Worm (Caenorhabditis elegans) whole organism, L1 larva: ENCODE measurements around the gene sqt-2.

Experiments
- C16A3.4 ChIP-seq: fragments of 150-350 bp; optimal IDR thresholded peaks from 2 replicates; lab custom pipeline; 2014; ENCODE audit warnings: missing biosample characterization, missing genetic modification characterization
- F16B12.6 ChIP-seq: fragments of 150-350 bp; optimal IDR thresholded peaks from 2 replicates; lab custom pipeline; 2014; ENCODE audit warnings: missing biosample characterization, missing genetic modification characterization
- Y116A8C.19 ChIP-seq: sonication (generic microtip); optimal IDR thresholded peaks from 2 replicates; lab custom pipeline; 2016; ENCODE audit warnings: missing compliant biosample characterization, missing genetic modification characterization, borderline replicate concordance
- alr-1 ChIP-seq: fragments of 200-800 bp; sonication (Bioruptor generic); optimal IDR thresholded peaks from 2 replicates; lab custom pipeline; 2018; ENCODE audit warnings: borderline replicate concordance, mild to moderate bottlenecking, missing genetic modification characterization, missing compliant biosample characterization
- aly-2 ChIP-seq: fragments of 150-350 bp; optimal IDR thresholded peaks from 2 replicates; lab custom pipeline; 2014; ENCODE audit warnings: missing biosample characterization, missing genetic modification characterization
- ceh-63 ChIP-seq: fragments of 200-800 bp; sonication (Bioruptor generic); optimal IDR thresholded peaks from 2 replicates; lab custom pipeline; 2018; ENCODE audit warnings: mild to moderate bottlenecking, missing genetic modification characterization, missing compliant biosample characterization
- ceh-82 ChIP-seq, 3 experiments: fragments of 150-350 bp in 1 of 3; sonication (generic microtip) in 2 of 3; optimal IDR thresholded peaks; 2 replicates each; lab custom pipeline; 2014 to 2017; ENCODE audit warnings: missing biosample characterization in 3 of 3, missing genetic modification characterization in 3 of 3
- ceh-88 ChIP-seq: fragments of 200-800 bp; sonication (Bioruptor generic); IDR thresholded peaks from 2 replicates; pipeline ENCODE4 v1.3.6; 2022; ENCODE audit warnings: missing genetic modification characterization, missing compliant biosample characterization
- dpl-1 ChIP-seq, 3 experiments: fragments of 150-350 bp in 2 of 3; sonication (generic microtip) in 1 of 3; optimal IDR thresholded peaks; 2 replicates each; lab custom pipeline; 2014 to 2017; ENCODE audit warnings: missing biosample characterization in 3 of 3, missing genetic modification characterization in 3 of 3, missing genetic modification reagents in 3 of 3
- dsc-1 ChIP-seq: sonication (generic microtip); optimal IDR thresholded peaks from 2 replicates; lab custom pipeline; 2016; ENCODE audit warnings: mild to moderate bottlenecking, missing genetic modification characterization, missing compliant biosample characterization
- efl-1 ChIP-seq, 4 experiments: fragments of 150-350 bp; optimal IDR thresholded peaks in 3 of 4; peaks in 1 of 4; 1 replicate in 1 of 4; 2 replicates in 3 of 4; lab custom pipeline; 2014; ENCODE audit warnings: missing biosample characterization in 2 of 4, missing genetic modification characterization in 2 of 4, missing genetic modification reagents in 2 of 4
- efl-3 ChIP-seq: fragments of 200-800 bp; sonication (Bioruptor generic); optimal IDR thresholded peaks from 2 replicates; lab custom pipeline; 2018; ENCODE audit warnings: mild to moderate bottlenecking, missing genetic modification characterization, missing compliant biosample characterization
- egl-27 ChIP-seq, 2 experiments: fragments of 150-350 bp in 1 of 2; sonication (generic microtip); optimal IDR thresholded peaks; 3 replicates each; lab custom pipeline; 2017 to 2018; ENCODE audit warnings: missing biosample characterization in 2 of 2, missing genetic modification characterization in 2 of 2, missing genetic modification reagents in 2 of 2
- elt-2 ChIP-seq: sonication (generic microtip); optimal IDR thresholded peaks from 2 replicates; lab custom pipeline; 2016; ENCODE audit warnings: missing genetic modification characterization, mild to moderate bottlenecking, inconsistent platforms, missing compliant biosample characterization, missing genetic modification reagents
- fkh-8 ChIP-seq: sonication (generic microtip); optimal IDR thresholded peaks from 2 replicates; lab custom pipeline; 2016; ENCODE audit warnings: mild to moderate bottlenecking, missing genetic modification characterization, missing compliant biosample characterization
- fos-1 ChIP-seq: fragments of 150-350 bp; optimal IDR thresholded peaks from 2 replicates; lab custom pipeline; 2014; ENCODE audit warnings: missing biosample characterization, missing genetic modification characterization
- grh-1 ChIP-seq: fragments of 200-800 bp; sonication (Bioruptor generic); IDR thresholded peaks from 2 replicates; pipeline ENCODE4 v1.3.6; 2022; ENCODE audit warnings: missing genetic modification reagents, missing genetic modification characterization, missing compliant biosample characterization
- hlh-4 ChIP-seq: sonication (generic microtip); optimal IDR thresholded peaks from 2 replicates; lab custom pipeline; 2016; ENCODE audit warnings: mild to moderate bottlenecking, missing genetic modification characterization, missing compliant biosample characterization
- irx-1 ChIP-seq: sonication (generic microtip); optimal IDR thresholded peaks from 2 replicates; lab custom pipeline; 2016; ENCODE audit warnings: missing genetic modification characterization, missing compliant biosample characterization
- jun-1 ChIP-seq: fragments of 150-350 bp; optimal IDR thresholded peaks from 2 replicates; lab custom pipeline; 2014; ENCODE audit warnings: missing biosample characterization, missing genetic modification reagents, missing genetic modification characterization
- lsy-2 ChIP-seq, 2 experiments: fragments of 150-350 bp; optimal IDR thresholded peaks; 2 replicates each; lab custom pipeline; 2014; ENCODE audit warnings: missing biosample characterization in 2 of 2, missing genetic modification characterization in 2 of 2
- mab-9 ChIP-seq: fragments of 200-800 bp; sonication (Bioruptor generic); IDR thresholded peaks from 2 replicates; pipeline ENCODE4 v1.3.6; 2022; ENCODE audit warnings: missing genetic modification reagents, missing genetic modification characterization, missing compliant biosample characterization
- mdl-1 ChIP-seq, 2 experiments: fragments of 150-350 bp; optimal IDR thresholded peaks; 2 replicates each; lab custom pipeline; 2014 to 2017; ENCODE audit warnings: missing biosample characterization in 2 of 2, missing genetic modification characterization in 2 of 2, inconsistent platforms in 1 of 2
- mep-1 ChIP-seq: fragments of 150-350 bp; optimal IDR thresholded peaks from 2 replicates; lab custom pipeline; 2014; ENCODE audit warnings: missing biosample characterization, missing genetic modification characterization
- nhr-12 ChIP-seq: sonication (generic microtip); optimal IDR thresholded peaks from 2 replicates; lab custom pipeline; 2017; ENCODE audit warnings: missing biosample characterization, missing genetic modification characterization
- nhr-20 ChIP-seq: sonication (generic microtip); optimal IDR thresholded peaks from 2 replicates; lab custom pipeline; 2016; ENCODE audit warnings: mild to moderate bottlenecking, missing genetic modification characterization, missing compliant biosample characterization
- nhr-237 ChIP-seq: fragments of 150-350 bp; optimal IDR thresholded peaks from 2 replicates; lab custom pipeline; 2014; ENCODE audit warnings: missing biosample characterization, missing genetic modification characterization
- nhr-77 ChIP-seq: fragments of 150-350 bp; optimal IDR thresholded peaks from 2 replicates; lab custom pipeline; 2014; ENCODE audit warnings: missing biosample characterization, missing genetic modification characterization
- nhr-84 ChIP-seq: sonication (generic microtip); optimal IDR thresholded peaks from 2 replicates; lab custom pipeline; 2017; ENCODE audit warnings: missing biosample characterization, missing genetic modification characterization
- nhr-85 ChIP-seq: sonication (generic microtip); peaks from one replicate; lab custom pipeline; 2016; ENCODE audit warnings: missing genetic modification characterization, inconsistent platforms, missing compliant biosample characterization
- pag-3 ChIP-seq: sonication (generic microtip); optimal IDR thresholded peaks from 2 replicates; lab custom pipeline; 2017; ENCODE audit warnings: missing genetic modification characterization, mild to moderate bottlenecking, missing compliant biosample characterization, antibody characterized with exemption, borderline replicate concordance; ENCODE audit not compliant: insufficient read depth
- rnt-1 ChIP-seq: sonication (generic microtip); optimal IDR thresholded peaks from 2 replicates; lab custom pipeline; 2016; ENCODE audit warnings: mild to moderate bottlenecking, missing genetic modification characterization, moderate library complexity, missing compliant biosample characterization
- skn-1 ChIP-seq: fragments of 150-350 bp; optimal IDR thresholded peaks from 2 replicates; lab custom pipeline; 2014; ENCODE audit warnings: missing biosample characterization, missing genetic modification characterization
- snu-23 ChIP-seq: sonication (generic microtip); optimal IDR thresholded peaks from 2 replicates; lab custom pipeline; 2016; ENCODE audit warnings: missing genetic modification characterization, missing compliant biosample characterization
- sptf-1 ChIP-seq: fragments of 150-350 bp; optimal IDR thresholded peaks from 2 replicates; lab custom pipeline; 2014; ENCODE audit warnings: missing biosample characterization, missing genetic modification characterization
- swsn-7 ChIP-seq: sonication (generic microtip); optimal IDR thresholded peaks from 2 replicates; lab custom pipeline; 2016; ENCODE audit warnings: missing genetic modification characterization, missing compliant biosample characterization
- tbx-2 ChIP-seq: sonication (generic microtip); optimal IDR thresholded peaks from 2 replicates; lab custom pipeline; 2016; ENCODE audit warnings: missing genetic modification characterization, missing compliant biosample characterization
- unc-130 ChIP-seq: fragments of 150-350 bp; optimal IDR thresholded peaks from 2 replicates; lab custom pipeline; 2017; ENCODE audit warnings: missing biosample characterization, missing genetic modification characterization, inconsistent platforms
- unc-62 ChIP-seq: fragments of 150-350 bp; optimal IDR thresholded peaks from 2 replicates; lab custom pipeline; 2014; ENCODE audit warnings: missing biosample characterization, missing genetic modification reagents, missing genetic modification characterization
- vab-15 ChIP-seq: sonication (generic microtip); optimal IDR thresholded peaks from 2 replicates; lab custom pipeline; 2017; ENCODE audit warnings: missing genotype, mild to moderate bottlenecking, missing genetic modification characterization, missing compliant biosample characterization
- xbp-1 ChIP-seq: sonication (generic microtip); optimal IDR thresholded peaks from 2 replicates; lab custom pipeline; 2016; ENCODE audit warnings: missing genetic modification characterization, missing compliant biosample characterization
- ztf-11 ChIP-seq, 2 experiments: sonication (generic microtip); optimal IDR thresholded peaks; 2 replicates each; lab custom pipeline; 2016 to 2017; ENCODE audit warnings: missing genetic modification characterization in 2 of 2, missing biosample characterization in 1 of 2, missing compliant biosample characterization in 1 of 2

The sqt-2 gene

ce11 chrII:18787-19186 lies 4.3 kb upstream of the sqt-2 start (continued):
- peak; percentile 52 for TF ChIP-seq C16A3.4
- peak; percentile 78 for TF ChIP-seq nhr-85 (tag; lab: Kevin White, UChicago)
- no peak for TF ChIP-seq irx-1
- peak; percentile 54 for TF ChIP-seq dsc-1 (tag; lab: Kevin White, UChicago)
- TF ChIP-seq nhr-237 (tag; lab: Kevin White, UChicago), result peak; percentile 4
- TF ChIP-seq Y116A8C.19, result no peak
- TF ChIP-seq tbx-2 (tag; lab: Kevin White, UChicago), result peak; percentile 68
- peak in 2 of 3 experiments; percentile 52 to 65 for TF ChIP-seq ceh-82 (tag; optimal IDR thresholded peaks at IDR 0.05; lab: Kevin White, UChicago)
- TF ChIP-seq vab-15 (tag; lab: Kevin White, UChicago), result peak; percentile 30
- TF ChIP-seq efl-1 (optimal IDR thresholded peaks at IDR 0.05; lab: Kevin White, UChicago), result peak; percentile 65 to 68
- peak; percentile 56 to 92 for TF ChIP-seq efl-1 (GFP tag; optimal IDR thresholded peaks at IDR 0.05 in 1 of 2; lab: Kevin White, UChicago)
- TF ChIP-seq fos-1 (tag; lab: Kevin White, UChicago), result peak; percentile 17
- peak; percentile 61 for TF ChIP-seq jun-1 (tag; lab: Kevin White, UChicago)
- TF ChIP-seq dpl-1 (GFP tag; optimal IDR thresholded peaks at IDR 0.05; lab: Kevin White, UChicago), result peak; percentile 48 to 63 (median 53)
- no peak for TF ChIP-seq elt-2 (tag; lab: Kevin White, UChicago)
- TF ChIP-seq fkh-8 (tag; lab: Kevin White, UChicago), result peak; percentile 83
- no peak for TF ChIP-seq nhr-12
- TF ChIP-seq nhr-77 (tag; lab: Kevin White, UChicago), result peak; percentile 22
- TF ChIP-seq ztf-11 (tag; optimal IDR thresholded peaks at IDR 0.05; lab: Kevin White, UChicago), result peak in 1 of 2 experiments; percentile 41
- no peak for TF ChIP-seq hlh-4 (tag; lab: Kevin White, UChicago)
- TF ChIP-seq rnt-1 (tag; lab: Kevin White, UChicago), result peak; percentile 64
- TF ChIP-seq skn-1 (tag; lab: Kevin White, UChicago), result peak; percentile 59
- TF ChIP-seq mep-1, result peak; percentile 76
- peak in 1 of 2 experiments; percentile 17 for TF ChIP-seq egl-27 (tag; optimal IDR thresholded peaks at IDR 0.05; lab: Kevin White, UChicago)
- peak; percentile 77 for TF ChIP-seq xbp-1 (tag; lab: Kevin White, UChicago)
- TF ChIP-seq mdl-1 (tag; optimal IDR thresholded peaks at IDR 0.05; lab: Kevin White, UChicago), result peak in 1 of 2 experiments; percentile 81
- TF ChIP-seq sptf-1 (tag; lab: Kevin White, UChicago), result no peak

- no peak for TF ChIP-seq ceh-88 (GFP tag; lab: Robert Waterston, UW)
- TF ChIP-seq snu-23, result no peak
- TF ChIP-seq swsn-7 (tag; lab: Kevin White, UChicago), result no peak
- no peak for TF ChIP-seq mab-9 (GFP tag; lab: Robert Waterston, UW)
- TF ChIP-seq F16B12.6 (tag; lab: Kevin White, UChicago), result no peak
- no peak for TF ChIP-seq aly-2 (tag; lab: Kevin White, UChicago)
- no peak for TF ChIP-seq unc-130 (tag; lab: Kevin White, UChicago)
- TF ChIP-seq unc-62, result no peak
- no peak for TF ChIP-seq nhr-20
- TF ChIP-seq lsy-2 (tag; optimal IDR thresholded peaks at IDR 0.05; lab: Kevin White, UChicago), result no peak
- no peak for TF ChIP-seq dpl-1 (GFP tag; optimal IDR thresholded peaks at IDR 0.05; lab: Kevin White, UChicago)
- TF ChIP-seq Y116A8C.19, result no peak
- TF ChIP-seq efl-3 (GFP tag; lab: Kevin White, UChicago), result no peak
- no peak for TF ChIP-seq grh-1
- TF ChIP-seq nhr-77 (tag; lab: Kevin White, UChicago), result no peak
- TF ChIP-seq pag-3, result no peak
- no peak for TF ChIP-seq elt-2 (tag; lab: Kevin White, UChicago)
- TF ChIP-seq ceh-63 (GFP tag; lab: Kevin White, UChicago), result no peak
- no peak for TF ChIP-seq nhr-84 (tag; lab: Kevin White, UChicago)
- TF ChIP-seq alr-1 (tag; lab: Kevin White, UChicago), result no peak
These were observed 3.9 kb upstream of the sqt-2 start, which contains the start of gene gmeb-1 for ce11 chrII:19238-19637. Gene gmeb-1, plus strand, starts transcription at chrII:19538.
